Worm (Caenorhabditis elegans) whole organism, late embryonic: Measurements from ENCODE around the gene srh-185.

Source experiments
- C38D4.7 ChIP-seq: fragments of 200-800 bp; sonication (Bioruptor generic); optimal IDR thresholded peaks from 2 replicates; lab custom pipeline; 2018; ENCODE audit warnings: mild to moderate bottlenecking, missing genetic modification characterization, moderate library complexity, missing compliant biosample characterization
- F13H6.1 ChIP-seq: sonication (generic microtip); optimal IDR thresholded peaks from 2 replicates; lab custom pipeline; 2016; ENCODE audit warnings: missing genetic modification characterization, missing compliant biosample characterization
- K02D7.2 ChIP-seq: sonication (generic microtip); optimal IDR thresholded peaks from 2 replicates; lab custom pipeline; 2017; ENCODE audit warnings: mild to moderate bottlenecking, missing genetic modification characterization, missing compliant biosample characterization
- K09A11.1 ChIP-seq: sonication (generic microtip); optimal IDR thresholded peaks from 2 replicates; lab custom pipeline; 2017; ENCODE audit warnings: antibody characterized with exemption, mild to moderate bottlenecking, missing genetic modification characterization, missing compliant biosample characterization; ENCODE audit not compliant: insufficient read depth
- T23F11.4 ChIP-seq: fragments of 200-800 bp; sonication (Bioruptor generic); optimal IDR thresholded peaks from 2 replicates; lab custom pipeline; 2018; ENCODE audit warnings: mild to moderate bottlenecking, missing genetic modification characterization, missing compliant biosample characterization
- ama-1 ChIP-seq: fragments of 150-350 bp; optimal IDR thresholded peaks from 2 replicates; lab custom pipeline; 2014
- ceh-2 ChIP-seq: sonication (generic microtip); optimal IDR thresholded peaks from 2 replicates; lab custom pipeline; 2016; ENCODE audit warnings: missing genotype, missing genetic modification characterization, missing compliant biosample characterization
- ceh-24 ChIP-seq: sonication (generic microtip); optimal IDR thresholded peaks from 2 replicates; lab custom pipeline; 2016; ENCODE audit warnings: mild to moderate bottlenecking, missing genetic modification characterization, missing compliant biosample characterization
- ceh-30 ChIP-seq: fragments of 150-350 bp; optimal IDR thresholded peaks from 2 replicates; lab custom pipeline; 2014; ENCODE audit warnings: missing biosample characterization, missing genetic modification characterization
- ceh-31 ChIP-seq: sonication (generic microtip); optimal IDR thresholded peaks from 2 replicates; lab custom pipeline; 2016; ENCODE audit warnings: missing genetic modification characterization, missing compliant biosample characterization
- ceh-9 ChIP-seq: sonication (generic microtip); optimal IDR thresholded peaks from 2 replicates; lab custom pipeline; 2016; ENCODE audit warnings: mild to moderate bottlenecking, missing genetic modification characterization, inconsistent platforms, missing compliant biosample characterization
- dmd-4 ChIP-seq: sonication (generic microtip); optimal IDR thresholded peaks from 2 replicates; lab custom pipeline; 2016; ENCODE audit warnings: borderline replicate concordance, missing genetic modification characterization, missing compliant biosample characterization
- elt-2 ChIP-seq: sonication (generic microtip); optimal IDR thresholded peaks from 2 replicates; lab custom pipeline; 2016; ENCODE audit warnings: missing genetic modification reagents, missing genetic modification characterization, missing compliant biosample characterization
- elt-4 ChIP-seq: sonication (generic microtip); optimal IDR thresholded peaks from 2 replicates; lab custom pipeline; 2016; ENCODE audit warnings: missing genetic modification characterization, missing compliant biosample characterization
- ets-4 ChIP-seq: sonication (generic microtip); optimal IDR thresholded peaks from 2 replicates; lab custom pipeline; 2016; ENCODE audit warnings: missing genetic modification characterization, missing compliant biosample characterization
- eyg-1 ChIP-seq: sonication (generic microtip); optimal IDR thresholded peaks from 2 replicates; lab custom pipeline; 2016; ENCODE audit warnings: missing genotype, missing genetic modification characterization, missing compliant biosample characterization
- fax-1 ChIP-seq: sonication (generic microtip); optimal IDR thresholded peaks from 2 replicates; lab custom pipeline; 2016; ENCODE audit warnings: missing genotype, missing genetic modification characterization, missing compliant biosample characterization
- fkh-10 ChIP-seq: fragments of 150-350 bp; optimal IDR thresholded peaks from 2 replicates; lab custom pipeline; 2014; ENCODE audit warnings: missing biosample characterization, missing genetic modification reagents, missing genetic modification characterization
- hlh-13 ChIP-seq: fragments of 200-800 bp; sonication (Bioruptor generic); optimal IDR thresholded peaks from 2 replicates; lab custom pipeline; 2018; ENCODE audit warnings: mild to moderate bottlenecking, missing genetic modification characterization, missing compliant biosample characterization
- hlh-15 ChIP-seq: sonication (generic microtip); optimal IDR thresholded peaks from 2 replicates; lab custom pipeline; 2016; ENCODE audit warnings: missing genetic modification characterization, missing compliant biosample characterization
- hlh-8 ChIP-seq: sonication (generic microtip); optimal IDR thresholded peaks from 2 replicates; lab custom pipeline; 2016; ENCODE audit warnings: missing genotype, missing genetic modification characterization, missing compliant biosample characterization
- lim-6 ChIP-seq: sonication (generic microtip); optimal IDR thresholded peaks from 2 replicates; lab custom pipeline; 2016; ENCODE audit warnings: missing genetic modification characterization, missing compliant biosample characterization
- lin-11 ChIP-seq: fragments of 200-800 bp; sonication (Bioruptor generic); optimal IDR thresholded peaks from 2 replicates; lab custom pipeline; 2018; ENCODE audit warnings: mild to moderate bottlenecking, missing genetic modification characterization, missing compliant biosample characterization
- madf-2 ChIP-seq: sonication (generic microtip); optimal IDR thresholded peaks from 2 replicates; lab custom pipeline; 2017; ENCODE audit warnings: missing genetic modification characterization, missing compliant biosample characterization
- nhr-11 ChIP-seq: fragments of 150-350 bp; optimal IDR thresholded peaks from 2 replicates; lab custom pipeline; 2014; ENCODE audit warnings: missing biosample characterization, missing genetic modification characterization
- odd-2 ChIP-seq: sonication (generic microtip); optimal IDR thresholded peaks from 2 replicates; lab custom pipeline; 2017; ENCODE audit warnings: antibody characterized with exemption, mild to moderate bottlenecking, missing genetic modification characterization, missing compliant biosample characterization
- pat-9 ChIP-seq: fragments of 200-800 bp; sonication (Bioruptor generic); optimal IDR thresholded peaks from 2 replicates; lab custom pipeline; 2018; ENCODE audit warnings: mild to moderate bottlenecking, missing genetic modification characterization, moderate library complexity, missing compliant biosample characterization
- pax-1 ChIP-seq: fragments of 150-350 bp; optimal IDR thresholded peaks from 2 replicates; lab custom pipeline; 2014; ENCODE audit warnings: missing biosample characterization, missing genetic modification characterization
- pha-4 ChIP-seq: fragments of 150-350 bp; optimal IDR thresholded peaks from 2 replicates; lab custom pipeline; 2018; ENCODE audit warnings: missing biosample characterization, missing genetic modification reagents, missing genetic modification characterization
- ref-2 ChIP-seq: sonication (generic microtip); optimal IDR thresholded peaks from 2 replicates; lab custom pipeline; 2016; ENCODE audit warnings: missing genetic modification characterization, missing compliant biosample characterization
- sdc-2 ChIP-seq: sonication (generic microtip); optimal IDR thresholded peaks from 2 replicates; lab custom pipeline; 2016; ENCODE audit warnings: missing genotype, missing genetic modification characterization, missing compliant biosample characterization
- ttx-3 ChIP-seq: sonication (generic microtip); optimal IDR thresholded peaks from 2 replicates; lab custom pipeline; 2016; ENCODE audit warnings: missing genetic modification reagents, missing genetic modification characterization, missing compliant biosample characterization
- unc-3 ChIP-seq, 2 experiments: fragments of 200-800 bp in 1 of 2; sonication (Bioruptor generic) in 1 of 2; sonication (generic microtip) in 1 of 2; conservative IDR thresholded peaks in 1 of 2; optimal IDR thresholded peaks in 1 of 2; 2 replicates each; pipeline versions ENCODE4 v1.3.6 to Lab custom; 2016 to 2022; ENCODE audit warnings: missing compliant biosample characterization in 2 of 2, missing genetic modification characterization in 2 of 2, missing genetic modification reagents in 1 of 2
- unc-55 ChIP-seq: sonication (generic microtip); optimal IDR thresholded peaks from 2 replicates; lab custom pipeline; 2017; ENCODE audit warnings: missing biosample characterization, missing genetic modification reagents, missing genetic modification characterization
- unc-86 ChIP-seq: sonication (generic microtip); optimal IDR thresholded peaks from 2 replicates; lab custom pipeline; 2016; ENCODE audit warnings: missing genetic modification characterization, missing compliant biosample characterization
- zip-5 ChIP-seq: sonication (generic microtip); optimal IDR thresholded peaks from 2 replicates; lab custom pipeline; 2016; ENCODE audit warnings: missing genetic modification characterization, missing compliant biosample characterization

srh-185 gene

DNA sequence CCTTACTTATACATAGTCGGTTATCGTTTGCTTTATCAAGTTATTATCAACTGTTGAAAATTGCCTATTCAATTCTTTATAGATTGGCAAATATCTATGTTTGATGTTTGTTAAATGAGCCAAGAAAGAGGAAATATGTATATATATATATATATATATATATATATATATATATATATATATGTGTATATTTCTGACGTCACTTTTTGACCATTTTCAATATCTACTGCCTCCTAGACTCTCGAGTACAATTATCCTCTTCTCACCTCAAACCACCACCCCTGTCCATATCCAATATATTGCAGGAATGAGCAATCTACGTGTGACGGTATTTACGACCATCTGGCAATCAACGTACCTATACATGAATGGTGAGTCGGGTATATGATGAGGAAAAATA lies 21.2 kb upstream of the srh-185 start, which contains the start of gene F59D6.1:
F59D6.1 (plus strand) TSS at position 301 of the 400 bp plus-strand sequence.
- peak; percentile 47 for TF ChIP-seq sdc-2 (tag; lab: Kevin White, UChicago)
- TF ChIP-seq ttx-3 (tag; lab: Kevin White, UChicago), result no peak
- TF ChIP-seq fkh-10 (GFP tag; lab: Kevin White, UChicago), result no peak
- no peak for TF ChIP-seq K02D7.2
- TF ChIP-seq ets-4 (tag; lab: Kevin White, UChicago), result no peak

ce11 chrV:3046364-3046763 lies 19.7 kb upstream of the srh-185 start:
- TF ChIP-seq eyg-1 (tag; lab: Kevin White, UChicago), result no peak
- no peak for TF ChIP-seq lim-6
- TF ChIP-seq ama-1, result no peak
- TF ChIP-seq ceh-9 (tag; lab: Kevin White, UChicago), result no peak
- TF ChIP-seq ceh-24 (tag; lab: Kevin White, UChicago), result no peak
- TF ChIP-seq, all 69 proteins: peak for 0

ce11 chrV:3054254-3054653 lies 11.8 kb upstream of the srh-185 start, which contains the start of gene C50H11.8:
Gene C50H11.8 (plus strand): TSS chrV:3054554.
- TF ChIP-seq pax-1 (tag; lab: Kevin White, UChicago) (no peak), pha-4 (no peak), eyg-1 (tag; lab: Kevin White, UChicago) (no peak), madf-2 (tag; lab: Kevin White, UChicago) (no peak), fax-1 (tag; lab: Kevin White, UChicago) (no peak), T23F11.4 (GFP tag; lab: Kevin White, UChicago) (no peak), dmd-4 (no peak), hlh-8 (tag; lab: Kevin White, UChicago) (no peak), odd-2 (tag; lab: Kevin White, UChicago) (no peak), fkh-10 (GFP tag; lab: Kevin White, UChicago) (no peak), ceh-2 (tag; lab: Kevin White, UChicago) (no peak), unc-55 (GFP tag; lab: Kevin White, UChicago) (no peak), ref-2 (no peak), ceh-31 (no peak), elt-2 (tag; lab: Kevin White, UChicago) (no peak), ceh-30 (tag; lab: Kevin White, UChicago) (no peak), K09A11.1 (tag; lab: Kevin White, UChicago) (no peak), unc-3 (GFP tag; conservative IDR thresholded peaks at IDR 0.05; lab: Robert Waterston, UW) (no peak), unc-3 (tag; optimal IDR thresholded peaks at IDR 0.05; lab: Kevin White, UChicago) (no peak)

- TF ChIP-seq ceh-9 (tag; lab: Kevin White, UChicago) (no peak), K02D7.2 (no peak), pat-9 (tag; lab: Kevin White, UChicago) (no peak), zip-5 (tag; lab: Kevin White, UChicago) (no peak), elt-4 (tag; lab: Kevin White, UChicago) (no peak), K09A11.1 (tag; lab: Kevin White, UChicago) (no peak), ceh-24 (tag; lab: Kevin White, UChicago) (no peak), nhr-11 (tag; lab: Kevin White, UChicago) (no peak), F13H6.1 (tag; lab: Kevin White, UChicago) (no peak), unc-86 (tag; lab: Kevin White, UChicago) (no peak), ceh-2 (tag; lab: Kevin White, UChicago) (no peak), C38D4.7 (GFP tag; lab: Kevin White, UChicago) (no peak), lin-11 (tag; lab: Kevin White, UChicago) (no peak), pax-1 (tag; lab: Kevin White, UChicago) (no peak), hlh-13 (GFP tag; lab: Kevin White, UChicago) (no peak), hlh-15 (tag; lab: Kevin White, UChicago) (no peak)
- TF ChIP-seq, all 69 proteins: peak for 0
These were observed 7.0 kb upstream of the srh-185 start, which contains the start of gene str-244 for ce11 chrV:3058996-3059395. Gene str-244 (minus strand): TSS chrV:3059096.
